Fruit fly (Drosophila melanogaster): Measurements from ENCODE around the gene Tlk.

dm6 chrX:3832226-3832625 is 112.4 kb downstream of the Tlk start:
- TF ChIP-seq CG8478 (optimal IDR thresholded peaks at IDR 0.05) (no peak), CTCF (optimal IDR thresholded peaks at IDR 0.05) (no peak)

Data from S2 (cell line).